Worm (Caenorhabditis elegans) whole organism, L1 larva: Measurements from ENCODE around the gene srsy-2.

ENCODE experiments used
- C04F5.9 ChIP-seq: sonication (generic microtip); optimal IDR thresholded peaks from 2 replicates; lab custom pipeline; 2016; ENCODE audit warnings: missing genetic modification characterization, missing compliant biosample characterization
- C16A3.4 ChIP-seq: fragments of 150-350 bp; optimal IDR thresholded peaks from 2 replicates; lab custom pipeline; 2014; ENCODE audit warnings: missing biosample characterization, missing genetic modification characterization
- C34B4.2 ChIP-seq: sonication (generic microtip); optimal IDR thresholded peaks from 2 replicates; lab custom pipeline; 2017; ENCODE audit warnings: mild to moderate bottlenecking, missing genetic modification characterization, missing compliant biosample characterization
- F16B12.6 ChIP-seq: fragments of 150-350 bp; optimal IDR thresholded peaks from 2 replicates; lab custom pipeline; 2014; ENCODE audit warnings: missing biosample characterization, missing genetic modification characterization
- alr-1 ChIP-seq: fragments of 200-800 bp; sonication (Bioruptor generic); optimal IDR thresholded peaks from 2 replicates; lab custom pipeline; 2018; ENCODE audit warnings: borderline replicate concordance, mild to moderate bottlenecking, missing genetic modification characterization, missing compliant biosample characterization
- aly-2 ChIP-seq: fragments of 150-350 bp; optimal IDR thresholded peaks from 2 replicates; lab custom pipeline; 2014; ENCODE audit warnings: missing biosample characterization, missing genetic modification characterization
- ceh-63 ChIP-seq: fragments of 200-800 bp; sonication (Bioruptor generic); optimal IDR thresholded peaks from 2 replicates; lab custom pipeline; 2018; ENCODE audit warnings: mild to moderate bottlenecking, missing genetic modification characterization, missing compliant biosample characterization
- ceh-82 ChIP-seq, 3 experiments: fragments of 150-350 bp in 1 of 3; sonication (generic microtip) in 2 of 3; optimal IDR thresholded peaks; 2 replicates each; lab custom pipeline; 2014 to 2017; ENCODE audit warnings: missing biosample characterization in 3 of 3, missing genetic modification characterization in 3 of 3
- ceh-88 ChIP-seq: fragments of 200-800 bp; sonication (Bioruptor generic); IDR thresholded peaks from 2 replicates; pipeline ENCODE4 v1.3.6; 2022; ENCODE audit warnings: missing genetic modification characterization, missing compliant biosample characterization
- ceh-90 ChIP-seq: sonication (generic microtip); optimal IDR thresholded peaks from 2 replicates; lab custom pipeline; 2016; ENCODE audit warnings: missing genetic modification characterization, missing compliant biosample characterization
- dpl-1 ChIP-seq, 3 experiments: fragments of 150-350 bp in 2 of 3; sonication (generic microtip) in 1 of 3; optimal IDR thresholded peaks; 2 replicates each; lab custom pipeline; 2014 to 2017; ENCODE audit warnings: missing biosample characterization in 3 of 3, missing genetic modification characterization in 3 of 3, missing genetic modification reagents in 3 of 3
- dsc-1 ChIP-seq: sonication (generic microtip); optimal IDR thresholded peaks from 2 replicates; lab custom pipeline; 2016; ENCODE audit warnings: mild to moderate bottlenecking, missing genetic modification characterization, missing compliant biosample characterization
- efl-3 ChIP-seq: fragments of 200-800 bp; sonication (Bioruptor generic); optimal IDR thresholded peaks from 2 replicates; lab custom pipeline; 2018; ENCODE audit warnings: mild to moderate bottlenecking, missing genetic modification characterization, missing compliant biosample characterization
- egl-27 ChIP-seq, 2 experiments: fragments of 150-350 bp in 1 of 2; sonication (generic microtip); optimal IDR thresholded peaks; 3 replicates each; lab custom pipeline; 2017 to 2018; ENCODE audit warnings: missing biosample characterization in 2 of 2, missing genetic modification characterization in 2 of 2, missing genetic modification reagents in 2 of 2
- elt-2 ChIP-seq: sonication (generic microtip); optimal IDR thresholded peaks from 2 replicates; lab custom pipeline; 2016; ENCODE audit warnings: missing genetic modification characterization, mild to moderate bottlenecking, inconsistent platforms, missing compliant biosample characterization, missing genetic modification reagents
- fkh-10 ChIP-seq: sonication (generic microtip); optimal IDR thresholded peaks from 2 replicates; lab custom pipeline; 2017; ENCODE audit warnings: missing biosample characterization, missing genetic modification reagents, missing genetic modification characterization
- fkh-4 ChIP-seq: sonication (generic microtip); optimal IDR thresholded peaks from 2 replicates; lab custom pipeline; 2016; ENCODE audit warnings: missing compliant biosample characterization, missing genetic modification characterization, borderline replicate concordance
- grh-1 ChIP-seq: fragments of 200-800 bp; sonication (Bioruptor generic); IDR thresholded peaks from 2 replicates; pipeline ENCODE4 v1.3.6; 2022; ENCODE audit warnings: missing genetic modification reagents, missing genetic modification characterization, missing compliant biosample characterization
- lin-13 ChIP-seq: fragments of 150-350 bp; optimal IDR thresholded peaks from 2 replicates; lab custom pipeline; 2014; ENCODE audit warnings: missing biosample characterization, missing genetic modification reagents, missing genetic modification characterization
- lin-14 ChIP-seq: fragments of 200-800 bp; sonication (Bioruptor generic); optimal IDR thresholded peaks from 2 replicates; lab custom pipeline; 2018; ENCODE audit warnings: mild to moderate bottlenecking, missing genetic modification characterization, moderate library complexity, missing compliant biosample characterization
- lsy-2 ChIP-seq, 2 experiments: fragments of 150-350 bp; optimal IDR thresholded peaks; 2 replicates each; lab custom pipeline; 2014; ENCODE audit warnings: missing biosample characterization in 2 of 2, missing genetic modification characterization in 2 of 2
- mab-9 ChIP-seq: fragments of 200-800 bp; sonication (Bioruptor generic); IDR thresholded peaks from 2 replicates; pipeline ENCODE4 v1.3.6; 2022; ENCODE audit warnings: missing genetic modification reagents, missing genetic modification characterization, missing compliant biosample characterization
- mdl-1 ChIP-seq, 2 experiments: fragments of 150-350 bp; optimal IDR thresholded peaks; 2 replicates each; lab custom pipeline; 2014 to 2017; ENCODE audit warnings: missing biosample characterization in 2 of 2, missing genetic modification characterization in 2 of 2, inconsistent platforms in 1 of 2
- nhr-11 ChIP-seq: fragments of 150-350 bp; optimal IDR thresholded peaks from 2 replicates; lab custom pipeline; 2014; ENCODE audit warnings: missing biosample characterization, missing genetic modification characterization
- nhr-20 ChIP-seq: sonication (generic microtip); optimal IDR thresholded peaks from 2 replicates; lab custom pipeline; 2016; ENCODE audit warnings: mild to moderate bottlenecking, missing genetic modification characterization, missing compliant biosample characterization
- nhr-237 ChIP-seq: fragments of 150-350 bp; optimal IDR thresholded peaks from 2 replicates; lab custom pipeline; 2014; ENCODE audit warnings: missing biosample characterization, missing genetic modification characterization
- nhr-47 ChIP-seq: sonication (generic microtip); optimal IDR thresholded peaks from 2 replicates; lab custom pipeline; 2016; ENCODE audit warnings: mild to moderate bottlenecking, missing genetic modification characterization, moderate library complexity, missing compliant biosample characterization
- nhr-77 ChIP-seq: fragments of 150-350 bp; optimal IDR thresholded peaks from 2 replicates; lab custom pipeline; 2014; ENCODE audit warnings: missing biosample characterization, missing genetic modification characterization
- nhr-84 ChIP-seq: sonication (generic microtip); optimal IDR thresholded peaks from 2 replicates; lab custom pipeline; 2017; ENCODE audit warnings: missing biosample characterization, missing genetic modification characterization
- pqm-1 ChIP-seq: sonication (generic microtip); optimal IDR thresholded peaks from 3 replicates; lab custom pipeline; 2017; ENCODE audit warnings: missing biosample characterization, missing genetic modification characterization
- sox-4 ChIP-seq: sonication (generic microtip); optimal IDR thresholded peaks from 2 replicates; lab custom pipeline; 2016; ENCODE audit warnings: missing genetic modification characterization, missing compliant biosample characterization
- sptf-1 ChIP-seq: fragments of 150-350 bp; optimal IDR thresholded peaks from 2 replicates; lab custom pipeline; 2014; ENCODE audit warnings: missing biosample characterization, missing genetic modification characterization
- swsn-7 ChIP-seq: sonication (generic microtip); optimal IDR thresholded peaks from 2 replicates; lab custom pipeline; 2016; ENCODE audit warnings: missing genetic modification characterization, missing compliant biosample characterization
- unc-62 ChIP-seq: fragments of 150-350 bp; optimal IDR thresholded peaks from 2 replicates; lab custom pipeline; 2014; ENCODE audit warnings: missing biosample characterization, missing genetic modification reagents, missing genetic modification characterization
- unc-86 ChIP-seq: sonication (generic microtip); optimal IDR thresholded peaks from 2 replicates; lab custom pipeline; 2016; ENCODE audit warnings: missing genetic modification characterization, missing compliant biosample characterization
- vab-15 ChIP-seq: sonication (generic microtip); optimal IDR thresholded peaks from 2 replicates; lab custom pipeline; 2017; ENCODE audit warnings: missing genotype, mild to moderate bottlenecking, missing genetic modification characterization, missing compliant biosample characterization
- zip-4 ChIP-seq: fragments of 200-800 bp; sonication (Bioruptor generic); optimal IDR thresholded peaks from 2 replicates; lab custom pipeline; 2018; ENCODE audit warnings: mild to moderate bottlenecking, missing genetic modification characterization, moderate library complexity, missing compliant biosample characterization
- ztf-4 ChIP-seq: fragments of 150-350 bp; optimal IDR thresholded peaks from 2 replicates; lab custom pipeline; 2014; ENCODE audit warnings: missing biosample characterization, missing genetic modification characterization

srsy-2 gene

ce11 chrII:6180552-6180951 lies 46.3 kb downstream of the srsy-2 start:
- TF ChIP-seq fkh-10 (no peak), C04F5.9 (no peak), nhr-11 (tag; lab: Kevin White, UChicago) (no peak), sptf-1 (tag; lab: Kevin White, UChicago) (no peak), zip-4 (GFP tag; lab: Kevin White, UChicago) (no peak), alr-1 (tag; lab: Kevin White, UChicago) (no peak), nhr-77 (tag; lab: Kevin White, UChicago) (no peak), sox-4 (no peak), ceh-90 (tag; lab: Kevin White, UChicago) (no peak), lin-14 (GFP tag; lab: Kevin White, UChicago) (no peak), mab-9 (GFP tag; lab: Robert Waterston, UW) (no peak), unc-62 (GFP tag; lab: Kevin White, UChicago) (no peak), dsc-1 (tag; lab: Kevin White, UChicago) (no peak), nhr-20 (no peak), efl-3 (GFP tag; lab: Kevin White, UChicago) (no peak), vab-15 (tag; lab: Kevin White, UChicago) (no peak), pqm-1 (tag; lab: Kevin White, UChicago) (no peak)

- TF ChIP-seq ceh-82 (tag; optimal IDR thresholded peaks at IDR 0.05; lab: Kevin White, UChicago) = no peak
- TF ChIP-seq nhr-84 (tag; lab: Kevin White, UChicago) = no peak
- no peak for TF ChIP-seq ceh-88 (GFP tag; lab: Robert Waterston, UW)
- TF ChIP-seq fkh-4 (tag; lab: Kevin White, UChicago) = no peak
- TF ChIP-seq F16B12.6 (tag; lab: Kevin White, UChicago) = no peak
- TF ChIP-seq lsy-2 (tag; optimal IDR thresholded peaks at IDR 0.05; lab: Kevin White, UChicago) = no peak
- no peak for TF ChIP-seq C34B4.2 (tag; lab: Kevin White, UChicago)
- no peak for TF ChIP-seq aly-2 (tag; lab: Kevin White, UChicago)
- no peak for TF ChIP-seq pqm-1 (tag; lab: Kevin White, UChicago)
- no peak for TF ChIP-seq elt-2
- TF ChIP-seq ceh-63 = no peak
- no peak for TF ChIP-seq unc-86 (tag; lab: Kevin White, UChicago)
These were observed 47.4 kb downstream of the srsy-2 start, which contains the start of gene F40H3.1 for ce11 chrII:6179531-6179930. Gene F40H3.1, plus strand, starts transcription at chrII:6179831.

- no peak for TF ChIP-seq ceh-82 (tag; optimal IDR thresholded peaks at IDR 0.05; lab: Kevin White, UChicago)
- TF ChIP-seq pqm-1 (tag; lab: Kevin White, UChicago) = no peak
- TF ChIP-seq lsy-2 (tag; optimal IDR thresholded peaks at IDR 0.05; lab: Kevin White, UChicago) = no peak
- no peak for TF ChIP-seq C16A3.4 (tag; lab: Kevin White, UChicago)
- no peak for TF ChIP-seq ztf-4 (tag; lab: Kevin White, UChicago)
- no peak for TF ChIP-seq fkh-4 (tag; lab: Kevin White, UChicago)
- TF ChIP-seq egl-27 (tag; optimal IDR thresholded peaks at IDR 0.05; lab: Kevin White, UChicago) = no peak
- no peak for TF ChIP-seq ceh-88 (GFP tag; lab: Robert Waterston, UW)
- no peak for TF ChIP-seq nhr-47 (tag; lab: Kevin White, UChicago)
- TF ChIP-seq lin-13 (GFP tag; lab: Kevin White, UChicago) = no peak
- TF ChIP-seq dsc-1 (tag; lab: Kevin White, UChicago) = no peak
- TF ChIP-seq grh-1 (GFP tag; lab: Robert Waterston, UW) = no peak
- no peak for TF ChIP-seq mdl-1 (tag; optimal IDR thresholded peaks at IDR 0.05; lab: Kevin White, UChicago)
- no peak for TF ChIP-seq swsn-7
- no peak for TF ChIP-seq nhr-237
- TF ChIP-seq dpl-1 (GFP tag; optimal IDR thresholded peaks at IDR 0.05; lab: Kevin White, UChicago) = no peak
These were observed 48.2 kb downstream of the srsy-2 start for ce11 chrII:6178743-6179129.
